Fruit fly (Drosophila melanogaster) whole organism, embryonic: Measurements from ENCODE around the gene Cyp12a4.

Source experiments
- ATbp ChIP-seq: fragments of 200-800 bp; sonication (Bioruptor generic); optimal IDR thresholded peaks from 2 replicates; lab custom pipeline; 2017; ENCODE audit warnings: missing biosample characterization, mild to moderate bottlenecking, missing genetic modification characterization, missing genetic modification reagents
- Adf1 ChIP-seq: fragments of 200-800 bp; sonication (Bioruptor generic); IDR thresholded peaks from 2 replicates; pipeline ENCODE4 v1.3.6; 2022; ENCODE audit warnings: missing biosample characterization, missing genetic modification characterization
- CG1024 ChIP-seq: fragments of 200-800 bp; sonication (Bioruptor generic); IDR thresholded peaks from 2 replicates; pipeline ENCODE4 v1.3.6; 2022; ENCODE audit warnings: missing biosample characterization, missing genetic modification characterization
- CG11085 ChIP-seq: fragments of 200-800 bp; sonication (Bioruptor generic); IDR thresholded peaks from 2 replicates; pipeline ENCODE4 v1.3.6; 2022; ENCODE audit warnings: missing biosample characterization, missing genetic modification characterization
- CG13287 ChIP-seq: fragments of 200-800 bp; sonication (Bioruptor generic); IDR thresholded peaks from 2 replicates; pipeline ENCODE4 v1.3.6; 2022; ENCODE audit warnings: missing biosample characterization, missing genetic modification characterization; ENCODE audit not compliant: partially characterized antibody
- CG13296 ChIP-seq: fragments of 200-800 bp; sonication (Bioruptor generic); optimal IDR thresholded peaks from 3 replicates; lab custom pipeline; 2018; ENCODE audit warnings: missing biosample characterization, mild to moderate bottlenecking, missing genetic modification characterization
- CG13424 ChIP-seq: fragments of 200-800 bp; sonication (Bioruptor generic); optimal IDR thresholded peaks from 2 replicates; lab custom pipeline; 2019; ENCODE audit warnings: missing biosample characterization, mild to moderate bottlenecking, missing genetic modification characterization, moderate library complexity
- CG14860 ChIP-seq: fragments of 200-800 bp; sonication (Bioruptor generic); IDR thresholded peaks from 3 replicates; pipeline ENCODE4 v1.3.6; 2022; ENCODE audit warnings: missing biosample characterization, missing genetic modification characterization; ENCODE audit not compliant: partially characterized antibody
- CG15269 ChIP-seq: fragments of 200-800 bp; sonication (Bioruptor generic); optimal IDR thresholded peaks from 2 replicates; lab custom pipeline; 2018; ENCODE audit warnings: missing biosample characterization, mild to moderate bottlenecking, missing genetic modification characterization, moderate library complexity
- CG15514 ChIP-seq: fragments of 200-800 bp; sonication (Bioruptor generic); optimal IDR thresholded peaks from 3 replicates; lab custom pipeline; 2017; ENCODE audit warnings: missing biosample characterization, missing genetic modification characterization, mild to moderate bottlenecking, moderate library complexity, missing genetic modification reagents
- CG1792 ChIP-seq: fragments of 200-800 bp; sonication (Bioruptor generic); optimal IDR thresholded peaks from 2 replicates; lab custom pipeline; 2016; ENCODE audit warnings: missing biosample characterization, missing genetic modification characterization
- CG2116 ChIP-seq: fragments of 200-800 bp; sonication (Bioruptor generic); optimal IDR thresholded peaks from 3 replicates; lab custom pipeline; 2018; ENCODE audit warnings: missing biosample characterization, mild to moderate bottlenecking, missing genetic modification characterization
- CG30403 ChIP-seq: fragments of 200-800 bp; sonication (Bioruptor generic); optimal IDR thresholded peaks from 3 replicates; lab custom pipeline; 2016; ENCODE audit warnings: missing biosample characterization, missing genetic modification characterization
- CG31441 ChIP-seq: fragments of 200-800 bp; sonication (Bioruptor generic); IDR thresholded peaks from 2 replicates; pipeline ENCODE4 v1.3.6; 2022; ENCODE audit warnings: missing biosample characterization, missing genetic modification characterization
- CG33213 ChIP-seq: fragments of 200-800 bp; sonication (Bioruptor generic); optimal IDR thresholded peaks from 3 replicates; lab custom pipeline; 2016; ENCODE audit warnings: missing biosample characterization, missing genetic modification characterization
- CG3407 ChIP-seq: fragments of 200-800 bp; sonication (Bioruptor generic); optimal IDR thresholded peaks from 2 replicates; lab custom pipeline; 2018; ENCODE audit warnings: missing biosample characterization, mild to moderate bottlenecking, missing genetic modification characterization
- CG34376 ChIP-seq: fragments of 200-800 bp; sonication (Bioruptor generic); optimal IDR thresholded peaks from 2 replicates; lab custom pipeline; 2018; ENCODE audit warnings: missing biosample characterization, mild to moderate bottlenecking, missing genetic modification characterization
- CG6689 ChIP-seq: fragments of 200-800 bp; sonication (Bioruptor generic); IDR thresholded peaks from 2 replicates; pipeline ENCODE4 v1.3.6; 2022; ENCODE audit warnings: missing biosample characterization, missing genetic modification characterization
- CG8359 ChIP-seq: fragments of 200-800 bp; sonication (Bioruptor generic); optimal IDR thresholded peaks from 2 replicates; lab custom pipeline; 2017; ENCODE audit warnings: missing biosample characterization, mild to moderate bottlenecking, missing genetic modification characterization, borderline replicate concordance
- Dad ChIP-seq: fragments of 200-800 bp; sonication (Bioruptor generic); optimal IDR thresholded peaks from 3 replicates; lab custom pipeline; 2016; ENCODE audit warnings: missing biosample characterization, missing genetic modification characterization
- Deaf1 ChIP-seq: fragments of 200-800 bp; optimal IDR thresholded peaks from 3 replicates; lab custom pipeline; 2019; ENCODE audit warnings: missing biosample characterization, mild to moderate bottlenecking, missing genetic modification characterization, moderate library complexity
- H15 ChIP-seq: fragments of 200-800 bp; sonication (Bioruptor generic); IDR thresholded peaks from 3 replicates; pipeline ENCODE4 v1.3.6; 2022; ENCODE audit warnings: missing biosample characterization, missing genetic modification characterization
- Hmr ChIP-seq: fragments of 200-800 bp; sonication (Bioruptor generic); optimal IDR thresholded peaks from 3 replicates; lab custom pipeline; 2017; ENCODE audit warnings: mild to moderate bottlenecking, missing biosample characterization, missing genetic modification reagents, missing genetic modification characterization
- MESR4 ChIP-seq: fragments of 200-800 bp; sonication (Bioruptor generic); optimal IDR thresholded peaks from 2 replicates; lab custom pipeline; 2018; ENCODE audit warnings: missing biosample characterization, mild to moderate bottlenecking, missing genetic modification characterization, moderate library complexity
- Meics ChIP-seq: fragments of 200-800 bp; sonication (Bioruptor generic); optimal IDR thresholded peaks from 2 replicates; lab custom pipeline; 2017; ENCODE audit warnings: missing biosample characterization, mild to moderate bottlenecking, missing genetic modification characterization
- Nf-YA ChIP-seq: fragments of 200-800 bp; sonication (Bioruptor generic); IDR thresholded peaks from 2 replicates; pipeline ENCODE4 v1.3.6; 2022; ENCODE audit warnings: missing biosample characterization, missing genetic modification characterization
- Nf-YC ChIP-seq: fragments of 200-800 bp; optimal IDR thresholded peaks from 3 replicates; lab custom pipeline; 2019; ENCODE audit warnings: missing biosample characterization, mild to moderate bottlenecking, missing genetic modification characterization, moderate library complexity
- PHDP ChIP-seq: fragments of 200-800 bp; sonication (Bioruptor generic); optimal IDR thresholded peaks from 3 replicates; lab custom pipeline; 2018; ENCODE audit warnings: missing biosample characterization, mild to moderate bottlenecking, missing genetic modification characterization, moderate library complexity
- Poxn ChIP-seq: fragments of 200-800 bp; sonication (Bioruptor generic); IDR thresholded peaks from 2 replicates; pipeline ENCODE4 v1.3.6; 2022; ENCODE audit warnings: missing biosample characterization, missing genetic modification characterization
- Sox100B ChIP-seq: fragments of 200-800 bp; sonication (Bioruptor generic); optimal IDR thresholded peaks from 3 replicates; lab custom pipeline; 2018; ENCODE audit warnings: missing biosample characterization, mild to moderate bottlenecking, missing genetic modification characterization
- chinmo ChIP-seq: fragments of 200-800 bp; sonication (Bioruptor generic); IDR thresholded peaks from 4 replicates; pipeline ENCODE4 v1.3.6; 2022; ENCODE audit warnings: missing biosample characterization, missing genetic modification characterization; ENCODE audit not compliant: partially characterized antibody
- dan ChIP-seq: fragments of 200-800 bp; sonication (Bioruptor generic); IDR thresholded peaks from 2 replicates; pipeline ENCODE4 v1.3.6; 2022; ENCODE audit warnings: missing biosample characterization, missing genetic modification characterization
- ftz-f1 ChIP-seq: fragments of 200-800 bp; sonication (Bioruptor generic); optimal IDR thresholded peaks from 2 replicates; lab custom pipeline; 2016; ENCODE audit warnings: missing biosample characterization, missing genetic modification characterization
- fu2 ChIP-seq: fragments of 200-800 bp; sonication (Bioruptor generic); optimal IDR thresholded peaks from 2 replicates; lab custom pipeline; 2016; ENCODE audit warnings: missing biosample characterization, missing genetic modification characterization
- gcm ChIP-seq: fragments of 200-800 bp; sonication (Bioruptor generic); optimal IDR thresholded peaks from 2 replicates; lab custom pipeline; 2019; ENCODE audit warnings: missing biosample characterization, mild to moderate bottlenecking, missing genetic modification characterization, moderate library complexity
- gsb ChIP-seq: fragments of 200-800 bp; sonication (Bioruptor generic); IDR thresholded peaks from 2 replicates; pipeline ENCODE4 v1.3.6; 2022; ENCODE audit warnings: missing biosample characterization, missing genetic modification characterization
- jumu ChIP-seq: fragments of 200-800 bp; sonication (Bioruptor generic); optimal IDR thresholded peaks from 3 replicates; lab custom pipeline; 2016; ENCODE audit warnings: missing biosample characterization, missing genetic modification characterization
- lab ChIP-seq: fragments of 200-800 bp; sonication (Bioruptor generic); optimal IDR thresholded peaks from 3 replicates; lab custom pipeline; 2017; ENCODE audit warnings: missing biosample characterization, missing genetic modification characterization, mild to moderate bottlenecking, moderate library complexity, missing genetic modification reagents
- lilli ChIP-seq: fragments of 200-800 bp; sonication (Bioruptor generic); optimal IDR thresholded peaks from 3 replicates; lab custom pipeline; 2016; ENCODE audit warnings: missing biosample characterization, missing genetic modification characterization
- nerfin-2 ChIP-seq: fragments of 200-800 bp; sonication (Bioruptor generic); IDR thresholded peaks from 2 replicates; pipeline ENCODE4 v1.3.6; 2022; ENCODE audit warnings: missing biosample characterization, missing genetic modification characterization; ENCODE audit not compliant: partially characterized antibody
- oc ChIP-seq: fragments of 200-800 bp; sonication (Bioruptor generic); optimal IDR thresholded peaks from 2 replicates; lab custom pipeline; 2018; ENCODE audit warnings: missing biosample characterization, mild to moderate bottlenecking, missing genetic modification characterization, moderate library complexity
- odd ChIP-seq: fragments of 200-800 bp; sonication (Bioruptor generic); optimal IDR thresholded peaks from 2 replicates; lab custom pipeline; 2017; ENCODE audit warnings: missing biosample characterization, mild to moderate bottlenecking, missing genetic modification characterization
- pnt ChIP-seq: fragments of 200-800 bp; sonication (Bioruptor generic); optimal IDR thresholded peaks from 3 replicates; lab custom pipeline; 2016; ENCODE audit warnings: missing biosample characterization, missing genetic modification characterization
- row ChIP-seq: fragments of 200-800 bp; sonication (Bioruptor generic); IDR thresholded peaks from 3 replicates; pipeline ENCODE4 v1.3.6; 2022; ENCODE audit warnings: missing biosample characterization, missing genetic modification characterization
- seq ChIP-seq: fragments of 200-800 bp; sonication (Bioruptor generic); IDR thresholded peaks from 2 replicates; pipeline ENCODE4 v1.3.6; 2022; ENCODE audit warnings: missing biosample characterization, missing genetic modification characterization
- shn ChIP-seq: fragments of 200-800 bp; sonication (Bioruptor generic); optimal IDR thresholded peaks from 3 replicates; lab custom pipeline; 2016; ENCODE audit warnings: missing biosample characterization, missing genetic modification characterization
- sug ChIP-seq: fragments of 200-800 bp; optimal IDR thresholded peaks from 2 replicates; lab custom pipeline; 2019; ENCODE audit warnings: missing biosample characterization, mild to moderate bottlenecking, missing genetic modification characterization, moderate library complexity
- unc-4 ChIP-seq: fragments of 200-800 bp; sonication (Bioruptor generic); IDR thresholded peaks from 2 replicates; pipeline ENCODE4 v1.3.6; 2022; ENCODE audit warnings: missing biosample characterization, missing genetic modification characterization; ENCODE audit not compliant: partially characterized antibody
- unpg ChIP-seq: fragments of 200-800 bp; sonication (Bioruptor generic); optimal IDR thresholded peaks from 3 replicates; lab custom pipeline; 2018; ENCODE audit warnings: missing biosample characterization, mild to moderate bottlenecking, missing genetic modification characterization, moderate library complexity

Cyp12a4 gene

DNA sequence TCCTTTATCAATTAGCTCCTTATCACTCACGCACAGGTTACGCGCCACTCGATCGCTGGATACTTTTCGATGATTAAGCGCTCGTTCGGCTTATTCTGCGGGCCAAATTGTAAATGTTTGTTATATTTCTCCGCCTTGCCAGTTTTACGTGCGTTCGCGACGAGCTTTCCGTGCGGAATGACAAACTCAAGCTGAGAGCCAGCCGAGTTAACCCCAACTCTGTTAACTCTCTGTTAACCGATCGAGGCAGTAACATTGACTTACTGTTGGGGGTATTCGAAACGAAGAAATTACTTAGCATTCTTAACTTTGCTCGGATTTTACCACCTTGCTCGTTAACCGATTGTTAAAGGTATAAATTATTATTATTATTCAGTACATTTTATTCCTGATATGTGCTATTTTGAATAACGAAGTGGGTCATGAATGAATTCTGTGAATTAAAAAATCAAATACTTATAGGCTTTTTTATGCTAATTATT is 18.6 kb downstream of the Cyp12a4 start, which contains the start of gene CG5835:
CG5835 (minus strand) TSS at position 185 of the 482 bp plus-strand sequence.
- TF ChIP-seq Hmr (GFP tag; lab: Kevin White, UChicago) (peak; percentile 26), unpg (GFP tag; lab: Kevin White, UChicago) (peak; percentile 10), Meics (GFP tag; lab: Kevin White, UChicago) (peak; percentile 40), Sox100B (GFP tag; lab: Kevin White, UChicago) (peak; percentile 17), odd (GFP tag; lab: Kevin White, UChicago) (peak; percentile 11), CG1024 (GFP tag; lab: Robert Waterston, UW) (no peak), Dad (no peak), CG11085 (0 out of 2 replicates have a peak, but pooled peaks have one; percentile 23), PHDP (tag; lab: Kevin White, UChicago) (peak; percentile 8), dan (GFP tag; lab: Robert Waterston, UW) (no peak), CG34376 (peak; percentile 77), Deaf1 (tag; lab: Kevin White, UChicago) (peak; percentile 72), Nf-YA (GFP tag; lab: Robert Waterston, UW) (no peak), CG13296 (GFP tag; lab: Kevin White, UChicago) (peak; percentile 12), CG13424 (tag; lab: Kevin White, UChicago) (peak; percentile 25), oc (tag; lab: Kevin White, UChicago) (peak; percentile 30), CG13287 (GFP tag; lab: Robert Waterston, UW) (peak; percentile 56; the same call in 1 of the 2 replicates), shn (GFP tag; lab: Kevin White, UChicago) (peak; percentile 5), CG3407 (no peak), CG6689 (GFP tag; lab: Robert Waterston, UW) (peak; percentile 63; the same call in 1 of the 2 replicates), H15 (GFP tag; lab: Robert Waterston, UW) (no peak), CG15514 (GFP tag; lab: Kevin White, UChicago) (peak; percentile 36), pnt (no peak), CG33213 (no peak), Poxn (no peak), CG2116 (GFP tag; lab: Kevin White, UChicago) (peak; percentile 16), gcm (peak; percentile 79), fu2 (GFP tag; lab: Kevin White, UChicago) (no peak), nerfin-2 (GFP tag; lab: Robert Waterston, UW) (no peak), Adf1 (GFP tag; lab: Robert Waterston, UW) (peak; percentile 35; the same call in 1 of the 2 replicates), Nf-YC (tag; lab: Kevin White, UChicago) (no peak), seq (GFP tag; lab: Robert Waterston, UW) (peak; percentile 38; the same call in 1 of the 2 replicates), sug (tag; lab: Kevin White, UChicago) (peak; percentile 58), ATbp (GFP tag; lab: Kevin White, UChicago) (peak; percentile 13), lab (GFP tag; lab: Kevin White, UChicago) (peak; percentile 76), row (GFP tag; lab: Robert Waterston, UW) (peak; percentile 63), chinmo (0 out of 4 replicates have a peak, but pooled peaks have one; percentile 65), gsb (GFP tag; lab: Robert Waterston, UW) (0 out of 2 replicates have a peak, but pooled peaks have one; percentile 19), ftz-f1 (GFP tag; lab: Kevin White, UChicago) (peak; percentile 8), CG8359 (GFP tag; lab: Kevin White, UChicago) (peak; percentile 50), CG15269 (tag; lab: Kevin White, UChicago) (peak; percentile 37), unc-4 (GFP tag; lab: Robert Waterston, UW) (0 out of 2 replicates have a peak, but pooled peaks have one; percentile 33), CG30403 (GFP tag; lab: Kevin White, UChicago) (peak; percentile 41), CG1792 (no peak), CG31441 (GFP tag; lab: Robert Waterston, UW) (peak; percentile 26; the same call in 1 of the 2 replicates), lilli (GFP tag; lab: Kevin White, UChicago) (peak; percentile 45), CG14860 (GFP tag; lab: Robert Waterston, UW) (no peak), MESR4 (GFP tag; lab: Kevin White, UChicago) (peak; percentile 14), jumu (GFP tag; lab: Kevin White, UChicago) (no peak)
